Worm (Caenorhabditis elegans) whole organism, L4 larva: ENCODE measurements around the gene F58E2.4.

ENCODE experiments used
- ama-1 ChIP-seq: fragments of 150-350 bp; optimal IDR thresholded peaks from 2 replicates; lab custom pipeline; 2014; ENCODE audit warnings: inconsistent platforms, mixed read lengths
- ces-1 ChIP-seq: fragments of 150-350 bp; sonication (generic microtip); optimal IDR thresholded peaks from 4 replicates; lab custom pipeline; 2014; ENCODE audit warnings: missing biosample characterization, missing genetic modification reagents, missing genetic modification characterization
- egl-27 ChIP-seq: sonication (generic microtip); optimal IDR thresholded peaks from 3 replicates; lab custom pipeline; 2017; ENCODE audit warnings: missing biosample characterization, missing genetic modification reagents, missing genetic modification characterization
- lim-7 ChIP-seq: fragments of 200-800 bp; sonication (Bioruptor generic); IDR thresholded peaks from 2 replicates; pipeline ENCODE4 v1.3.6; 2022; ENCODE audit warnings: missing genetic modification characterization, missing compliant biosample characterization
- lin-39 ChIP-seq: fragments of 150-350 bp; optimal IDR thresholded peaks from 2 replicates; lab custom pipeline; 2014; ENCODE audit warnings: missing biosample characterization, missing genetic modification reagents, missing genetic modification characterization
- lsy-2 ChIP-seq, 2 experiments: fragments of 150-350 bp in 1 of 2; sonication (generic microtip) in 1 of 2; optimal IDR thresholded peaks; 2 replicates each; lab custom pipeline; 2014 to 2017; ENCODE audit warnings: missing biosample characterization in 2 of 2, missing genetic modification characterization in 2 of 2
- mxl-3 ChIP-seq: fragments of 200-800 bp; sonication (Bioruptor generic); optimal IDR thresholded peaks from 2 replicates; lab custom pipeline; 2018; ENCODE audit warnings: mild to moderate bottlenecking, missing genetic modification characterization, missing compliant biosample characterization
- nhr-25 ChIP-seq: sonication (generic microtip); optimal IDR thresholded peaks from 2 replicates; lab custom pipeline; 2017; ENCODE audit warnings: missing genetic modification characterization, mild to moderate bottlenecking, missing compliant biosample characterization, antibody characterized with exemption, moderate library complexity, borderline replicate concordance; ENCODE audit not compliant: insufficient read depth
- nhr-76 ChIP-seq: fragments of 150-350 bp; optimal IDR thresholded peaks from 2 replicates; lab custom pipeline; 2014; ENCODE audit warnings: missing biosample characterization, missing genetic modification characterization
- pha-4 ChIP-seq, 2 experiments: fragments of 150-350 bp in 1 of 2; fragments of 200-800 bp in 1 of 2; sonication (Bioruptor generic) in 1 of 2; IDR thresholded peaks in 1 of 2; optimal IDR thresholded peaks in 1 of 2; 2 replicates each; pipeline versions ENCODE4 v1.3.6 to Lab custom; 2014 to 2022; ENCODE audit warnings: missing genetic modification characterization in 2 of 2, missing genetic modification reagents in 2 of 2, missing biosample characterization in 1 of 2, missing compliant biosample characterization in 1 of 2
- snpc-4 ChIP-seq: fragments of 150-350 bp; optimal IDR thresholded peaks from 2 replicates; lab custom pipeline; 2014; ENCODE audit warnings: missing biosample characterization, missing genetic modification characterization
- vab-7 ChIP-seq: fragments of 200-800 bp; sonication (Bioruptor generic); IDR thresholded peaks from 2 replicates; pipeline ENCODE4 v1.3.6; 2022; ENCODE audit warnings: missing genetic modification reagents, missing genetic modification characterization, missing compliant biosample characterization
- zip-2 ChIP-seq: fragments of 150-350 bp; optimal IDR thresholded peaks from 2 replicates; lab custom pipeline; 2014; ENCODE audit warnings: missing biosample characterization, missing genetic modification characterization
- ztf-11 ChIP-seq: fragments of 150-350 bp; optimal IDR thresholded peaks from 2 replicates; lab custom pipeline; 2014; ENCODE audit warnings: missing biosample characterization, missing genetic modification characterization

ce11 chrIV:3444101-3444500 lies 19.1 kb upstream of the F58E2.4 start, which contains the start of gene F09D12.2:
- no peak for TF ChIP-seq ces-1 (GFP tag; lab: Kevin White, UChicago)
- TF ChIP-seq snpc-4 (tag; lab: Kevin White, UChicago), result no peak
- TF ChIP-seq ama-1 (lab: Kevin White, UChicago), result no peak
- TF ChIP-seq mxl-3 (GFP tag; lab: Kevin White, UChicago), result no peak
- TF ChIP-seq lsy-2 (tag; optimal IDR thresholded peaks at IDR 0.05; lab: Kevin White, UChicago), result no peak
- TF ChIP-seq nhr-25 (tag; lab: Kevin White, UChicago), result no peak
- TF ChIP-seq vab-7 (GFP tag; lab: Robert Waterston, UW), result no peak
- no peak for TF ChIP-seq nhr-76 (tag; lab: Kevin White, UChicago)
- TF ChIP-seq pha-4 (GFP tag; IDR thresholded peaks at IDR 0.05; lab: Robert Waterston, UW), result no peak
- TF ChIP-seq pha-4 (tag; optimal IDR thresholded peaks at IDR 0.05; lab: Kevin White, UChicago), result no peak
- no peak for TF ChIP-seq ztf-11 (tag; lab: Kevin White, UChicago)
- no peak for TF ChIP-seq lin-39 (tag; lab: Kevin White, UChicago)
- TF ChIP-seq lim-7, result no peak
- TF ChIP-seq egl-27 (tag; lab: Kevin White, UChicago), result no peak
- TF ChIP-seq zip-2 (tag; lab: Kevin White, UChicago), result no peak
